Fruit fly (Drosophila melanogaster) whole organism, embryonic: ENCODE results near the gene Chchd2.
A peak's percentile ranks its signal among the peaks of the same experiment; 100 is the strongest.

Experiments used
- Abd-B ChIP-seq: fragments of 200-800 bp; sonication (Bioruptor generic); optimal IDR thresholded peaks from 2 replicates; lab custom pipeline; 2018; ENCODE audit warnings: missing biosample characterization, mild to moderate bottlenecking, missing genetic modification characterization, moderate library complexity
- Aef1 ChIP-seq: fragments of 200-800 bp; sonication (Bioruptor generic); IDR thresholded peaks from 3 replicates; pipeline ENCODE4 v1.3.6; 2022; ENCODE audit warnings: missing biosample characterization, missing genetic modification characterization
- Asciz ChIP-seq: fragments of 200-800 bp; sonication (Bioruptor generic); optimal IDR thresholded peaks from 2 replicates; lab custom pipeline; 2017; ENCODE audit warnings: missing biosample characterization, mild to moderate bottlenecking, missing genetic modification characterization, missing genetic modification reagents
- Bteb2 ChIP-seq: fragments of 200-800 bp; sonication (Bioruptor generic); optimal IDR thresholded peaks from 2 replicates; lab custom pipeline; 2016; ENCODE audit warnings: missing biosample characterization, missing genetic modification characterization
- CG11504 ChIP-seq: fragments of 200-800 bp; sonication (Bioruptor generic); optimal IDR thresholded peaks from 3 replicates; lab custom pipeline; 2019; ENCODE audit warnings: missing biosample characterization, mild to moderate bottlenecking, missing genetic modification characterization, moderate library complexity
- CG12219 ChIP-seq: fragments of 200-800 bp; sonication (Bioruptor generic); optimal IDR thresholded peaks from 3 replicates; lab custom pipeline; 2018; ENCODE audit warnings: missing biosample characterization, mild to moderate bottlenecking, missing genetic modification characterization
- CG13287 ChIP-seq: fragments of 200-800 bp; sonication (Bioruptor generic); IDR thresholded peaks from 2 replicates; pipeline ENCODE4 v1.3.6; 2022; ENCODE audit warnings: missing biosample characterization, missing genetic modification characterization; ENCODE audit not compliant: partially characterized antibody
- CG13624 ChIP-seq: fragments of 200-800 bp; sonication (Bioruptor generic); optimal IDR thresholded peaks from 2 replicates; lab custom pipeline; 2016; ENCODE audit warnings: missing biosample characterization, missing genetic modification characterization
- CG15514 ChIP-seq: fragments of 200-800 bp; sonication (Bioruptor generic); optimal IDR thresholded peaks from 3 replicates; lab custom pipeline; 2017; ENCODE audit warnings: missing biosample characterization, missing genetic modification characterization, mild to moderate bottlenecking, moderate library complexity, missing genetic modification reagents
- CG18619 ChIP-seq: fragments of 200-800 bp; sonication (Bioruptor generic); optimal IDR thresholded peaks from 3 replicates; lab custom pipeline; 2017; ENCODE audit warnings: missing biosample characterization, mild to moderate bottlenecking, missing genetic modification characterization
- CG2202 ChIP-seq: fragments of 200-800 bp; sonication (Bioruptor generic); optimal IDR thresholded peaks from 2 replicates; lab custom pipeline; 2018; ENCODE audit warnings: missing biosample characterization, mild to moderate bottlenecking, missing genetic modification characterization
- CG30431 ChIP-seq: fragments of 200-800 bp; sonication (Bioruptor generic); optimal IDR thresholded peaks from 2 replicates; lab custom pipeline; 2017; ENCODE audit warnings: missing biosample characterization, missing genetic modification characterization
- CG42726 ChIP-seq: fragments of 200-800 bp; sonication (Bioruptor generic); IDR thresholded peaks from 2 replicates; pipeline ENCODE4 v1.3.6; 2022; ENCODE audit warnings: missing biosample characterization, missing genetic modification characterization; ENCODE audit not compliant: partially characterized antibody
- CG4282 ChIP-seq: fragments of 200-800 bp; sonication (Bioruptor generic); optimal IDR thresholded peaks from 2 replicates; lab custom pipeline; 2016; ENCODE audit warnings: missing biosample characterization, missing genetic modification characterization
- CG8765 ChIP-seq: fragments of 200-800 bp; sonication (Bioruptor generic); IDR thresholded peaks from 2 replicates; pipeline ENCODE4 v1.3.6; 2022; ENCODE audit warnings: missing biosample characterization, missing genetic modification characterization
- CG9797 ChIP-seq: fragments of 200-800 bp; sonication (Bioruptor generic); optimal IDR thresholded peaks from 3 replicates; lab custom pipeline; 2018; ENCODE audit warnings: missing biosample characterization, mild to moderate bottlenecking, missing genetic modification characterization
- D19B ChIP-seq: fragments of 200-800 bp; sonication (Bioruptor generic); optimal IDR thresholded peaks from 2 replicates; lab custom pipeline; 2017; ENCODE audit warnings: missing biosample characterization, mild to moderate bottlenecking, missing genetic modification characterization
- Dbx ChIP-seq: fragments of 200-800 bp; sonication (Bioruptor generic); IDR thresholded peaks from 3 replicates; pipeline ENCODE4 v1.3.6; 2022; ENCODE audit warnings: missing biosample characterization, missing genetic modification characterization
- Dip3 ChIP-seq: fragments of 200-800 bp; sonication (Bioruptor generic); optimal IDR thresholded peaks from 3 replicates; lab custom pipeline; 2016; ENCODE audit warnings: missing biosample characterization, missing genetic modification characterization
- Dll ChIP-seq: fragments of 200-800 bp; sonication (Bioruptor generic); IDR thresholded peaks from 4 replicates; pipeline ENCODE4 v1.3.6; 2022; ENCODE audit warnings: missing biosample characterization, missing genetic modification characterization; ENCODE audit not compliant: partially characterized antibody
- E2f1 ChIP-seq: fragments of 200-800 bp; sonication (Bioruptor generic); IDR thresholded peaks from 2 replicates; pipeline ENCODE4 v1.3.6; 2022; ENCODE audit warnings: missing biosample characterization, missing genetic modification characterization
- Hr39 ChIP-seq: fragments of >200 bp; optimal IDR thresholded peaks from 2 replicates; lab custom pipeline; 2017
- Myb ChIP-seq: fragments of 200-800 bp; sonication (Bioruptor generic); optimal IDR thresholded peaks from 2 replicates; lab custom pipeline; 2016; ENCODE audit warnings: missing biosample characterization, missing genetic modification characterization
- NFAT ChIP-seq: fragments of 200-800 bp; sonication (Bioruptor generic); IDR thresholded peaks from 2 replicates; pipeline ENCODE4 v1.3.6; 2022; ENCODE audit warnings: missing biosample characterization, missing genetic modification characterization
- NK7.1 ChIP-seq: fragments of 200-800 bp; sonication (Bioruptor generic); optimal IDR thresholded peaks from 3 replicates; lab custom pipeline; 2016; ENCODE audit warnings: missing biosample characterization, missing genetic modification characterization
- Xrp1 ChIP-seq: fragments of 200-800 bp; sonication (Bioruptor generic); IDR thresholded peaks from 2 replicates; pipeline ENCODE4 v1.3.6; 2022; ENCODE audit warnings: missing biosample characterization, missing genetic modification characterization
- al ChIP-seq: fragments of 200-800 bp; sonication (Bioruptor generic); IDR thresholded peaks from 2 replicates; pipeline ENCODE4 v1.3.6; 2022; ENCODE audit warnings: missing biosample characterization, missing genetic modification characterization
- bsh ChIP-seq, 2 experiments: fragments of 200-800 bp; sonication (Bioruptor generic); optimal IDR thresholded peaks; 2 replicates each; lab custom pipeline; 2017 to 2018; ENCODE audit warnings: mild to moderate bottlenecking in 2 of 2, missing biosample characterization in 2 of 2, missing genetic modification characterization in 2 of 2, moderate library complexity in 1 of 2
- dati ChIP-seq: fragments of 200-800 bp; sonication (Bioruptor generic); IDR thresholded peaks from 2 replicates; pipeline ENCODE4 v1.3.6; 2022; ENCODE audit warnings: missing biosample characterization, missing genetic modification characterization
- emc ChIP-seq: fragments of 200-800 bp; sonication (Bioruptor generic); optimal IDR thresholded peaks from 2 replicates; lab custom pipeline; 2016; ENCODE audit warnings: missing biosample characterization, missing genetic modification characterization
- esg ChIP-seq: fragments of 200-800 bp; sonication (Bioruptor generic); conservative IDR thresholded peaks from 2 replicates; pipeline ENCODE4 v1.3.6; 2022; ENCODE audit warnings: missing biosample characterization, missing genetic modification characterization
- eyg ChIP-seq: fragments of 200-800 bp; sonication (Bioruptor generic); optimal IDR thresholded peaks from 3 replicates; lab custom pipeline; 2016; ENCODE audit warnings: missing biosample characterization, missing genetic modification characterization
- fd102C ChIP-seq: fragments of 200-800 bp; sonication (Bioruptor generic); optimal IDR thresholded peaks from 2 replicates; lab custom pipeline; 2018; ENCODE audit warnings: missing biosample characterization, mild to moderate bottlenecking, missing genetic modification characterization, moderate library complexity
- fd64A ChIP-seq: fragments of 200-800 bp; sonication (Bioruptor generic); optimal IDR thresholded peaks from 3 replicates; lab custom pipeline; 2018; ENCODE audit warnings: missing biosample characterization, mild to moderate bottlenecking, missing genetic modification characterization
- fru ChIP-seq: fragments of >200 bp; optimal IDR thresholded peaks from 2 replicates; lab custom pipeline; 2017
- grn ChIP-seq: fragments of 200-800 bp; sonication (Bioruptor generic); optimal IDR thresholded peaks from 3 replicates; lab custom pipeline; 2017; ENCODE audit warnings: missing biosample characterization, missing genetic modification characterization
- hth ChIP-seq: fragments of >200 bp; optimal IDR thresholded peaks from 2 replicates; lab custom pipeline; 2017; ENCODE audit warnings: inconsistent platforms
- insv ChIP-seq, 2 experiments: fragments of 200-800 bp; sonication (Bioruptor generic); optimal IDR thresholded peaks; 3 replicates each; lab custom pipeline; 2016 to 2018; ENCODE audit warnings: missing biosample characterization in 2 of 2, missing genetic modification characterization in 2 of 2
- luna ChIP-seq: fragments of 200-800 bp; sonication (Bioruptor generic); optimal IDR thresholded peaks from 2 replicates; lab custom pipeline; 2016; ENCODE audit warnings: missing biosample characterization, missing genetic modification characterization
- nau ChIP-seq: fragments of 200-800 bp; sonication (Bioruptor generic); optimal IDR thresholded peaks from 3 replicates; lab custom pipeline; 2017; ENCODE audit warnings: missing biosample characterization, mild to moderate bottlenecking, missing genetic modification characterization, missing genetic modification reagents
- odd ChIP-seq: fragments of 200-800 bp; sonication (Bioruptor generic); optimal IDR thresholded peaks from 2 replicates; lab custom pipeline; 2017; ENCODE audit warnings: missing biosample characterization, mild to moderate bottlenecking, missing genetic modification characterization
- psq ChIP-seq: fragments of 200-800 bp; sonication (Bioruptor generic); optimal IDR thresholded peaks from 2 replicates; lab custom pipeline; 2017; ENCODE audit warnings: missing biosample characterization, missing genetic modification characterization
- repo ChIP-seq: fragments of 200-800 bp; sonication (Bioruptor generic); optimal IDR thresholded peaks from 2 replicates; lab custom pipeline; 2016; ENCODE audit warnings: missing biosample characterization, missing genetic modification characterization
- sc ChIP-seq, 3 experiments: fragments of >200 bp in 2 of 3; fragments of 200-800 bp in 1 of 3; sonication (Bioruptor generic) in 1 of 3; optimal IDR thresholded peaks; 2 replicates in 2 of 3; 3 replicates in 1 of 3; lab custom pipeline; 2017; ENCODE audit warnings: mild to moderate bottlenecking in 1 of 3, missing biosample characterization in 1 of 3, missing genetic modification characterization in 1 of 3, missing genetic modification reagents in 1 of 3
- slou ChIP-seq: fragments of 200-800 bp; sonication (Bioruptor generic); optimal IDR thresholded peaks from 3 replicates; lab custom pipeline; 2016; ENCODE audit warnings: missing biosample characterization, missing genetic modification characterization
- tio ChIP-seq: fragments of 200-800 bp; sonication (Bioruptor generic); optimal IDR thresholded peaks from 2 replicates; lab custom pipeline; 2017; ENCODE audit warnings: missing biosample characterization, missing genetic modification characterization, inconsistent platforms
- tna ChIP-seq: fragments of 200-800 bp; sonication (Bioruptor generic); IDR thresholded peaks from 2 replicates; pipeline ENCODE4 v1.3.6; 2022; ENCODE audit warnings: missing biosample characterization, missing genetic modification characterization; ENCODE audit not compliant: partially characterized antibody
- trem ChIP-seq: fragments of 200-800 bp; optimal IDR thresholded peaks from 3 replicates; lab custom pipeline; 2019; ENCODE audit warnings: missing biosample characterization, mild to moderate bottlenecking, missing genetic modification characterization, moderate library complexity
- vfl ChIP-seq: fragments of 200-800 bp; sonication (Bioruptor generic); optimal IDR thresholded peaks from 2 replicates; lab custom pipeline; 2016; ENCODE audit warnings: missing biosample characterization, missing genetic modification characterization
- wdn ChIP-seq: fragments of 200-800 bp; sonication (Bioruptor generic); IDR thresholded peaks from 2 replicates; pipeline ENCODE4 v1.3.6; 2022; ENCODE audit warnings: missing biosample characterization, missing genetic modification characterization
- z ChIP-seq: fragments of 200-800 bp; sonication (Bioruptor generic); IDR thresholded peaks from 3 replicates; pipeline ENCODE4 v1.3.6; 2022; ENCODE audit warnings: missing biosample characterization, missing genetic modification characterization
- zen ChIP-seq: fragments of 200-800 bp; sonication (Bioruptor generic); optimal IDR thresholded peaks from 3 replicates; lab custom pipeline; 2018; ENCODE audit warnings: missing biosample characterization, mild to moderate bottlenecking, missing genetic modification characterization, moderate library complexity

The Chchd2 gene

DNA sequence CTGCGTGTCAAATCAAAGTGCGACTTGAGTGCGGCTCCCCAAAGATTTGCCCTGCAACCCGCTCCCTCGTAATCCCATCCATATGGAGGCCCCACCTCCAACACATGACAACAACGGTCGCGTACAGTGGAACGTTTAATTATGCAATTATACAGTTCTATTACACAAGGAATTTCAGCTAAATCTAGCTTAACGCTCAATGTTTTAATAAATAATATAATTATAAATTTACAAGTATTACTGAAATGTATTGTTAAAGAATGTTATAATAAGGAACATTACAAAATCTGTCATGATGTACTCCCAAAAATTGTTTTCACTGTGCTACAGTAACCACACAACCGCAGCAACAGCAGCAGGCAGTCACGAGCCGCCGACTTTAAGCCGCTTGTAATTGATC lies 25.3 kb downstream of the Chchd2 start (continued):
- TF ChIP-seq wdn (no peak), CG18619 (GFP tag; lab: Kevin White, UChicago) (no peak), E2f1 (GFP tag; lab: Robert Waterston, UW) (0 out of 2 replicates have a peak, but pooled peaks have one; percentile 14), Dbx (GFP tag; lab: Robert Waterston, UW) (no peak), vfl (no peak), zen (tag; lab: Kevin White, UChicago) (no peak), dati (GFP tag; lab: Robert Waterston, UW) (no peak), tio (no peak), D19B (GFP tag; lab: Kevin White, UChicago) (no peak), z (GFP tag; lab: Robert Waterston, UW) (no peak), Asciz (GFP tag; lab: Kevin White, UChicago) (peak; percentile 20), Abd-B (no peak), slou (GFP tag; lab: Kevin White, UChicago) (no peak), fd102C (GFP tag; lab: Kevin White, UChicago) (no peak), sc (optimal IDR thresholded peaks at IDR 0.05; lab: Kevin White, UChicago) (no peak), sc (GFP tag; optimal IDR thresholded peaks at IDR 0.05; lab: Kevin White, UChicago) (no peak), trem (tag; lab: Kevin White, UChicago) (no peak), psq (GFP tag; lab: Kevin White, UChicago) (no peak), CG4282 (GFP tag; lab: Kevin White, UChicago) (no peak), insv (GFP tag; optimal IDR thresholded peaks at IDR 0.05; lab: Kevin White, UChicago) (no peak), CG13624 (GFP tag; lab: Kevin White, UChicago) (no peak), CG42726 (GFP tag; lab: Robert Waterston, UW) (no peak), grn (GFP tag; lab: Kevin White, UChicago) (no peak), bsh (GFP tag; optimal IDR thresholded peaks at IDR 0.05; lab: Kevin White, UChicago) (peak in 1 of 2 experiments; percentile 40), emc (GFP tag; lab: Kevin White, UChicago) (no peak), CG9797 (no peak), CG2202 (no peak), Dip3 (GFP tag; lab: Kevin White, UChicago) (no peak), CG15514 (GFP tag; lab: Kevin White, UChicago) (no peak), CG11504 (tag; lab: Kevin White, UChicago) (peak; percentile 49), luna (GFP tag; lab: Kevin White, UChicago) (no peak), al (no peak), CG12219 (no peak), Bteb2 (GFP tag; lab: Kevin White, UChicago) (no peak), eyg (GFP tag; lab: Kevin White, UChicago) (no peak), fru (lab: Kevin White, UChicago) (no peak), CG30431 (GFP tag; lab: Kevin White, UChicago) (no peak), Dll (GFP tag; lab: Robert Waterston, UW) (no peak), esg (GFP tag; lab: Robert Waterston, UW) (no peak), CG13287 (GFP tag; lab: Robert Waterston, UW) (no peak), Hr39 (lab: Kevin White, UChicago) (no peak), CG8765 (no peak), Myb (GFP tag; lab: Kevin White, UChicago) (no peak), Aef1 (GFP tag; lab: Robert Waterston, UW) (no peak), tna (GFP tag; lab: Robert Waterston, UW) (no peak), hth (lab: Kevin White, UChicago) (no peak), fd64A (no peak), odd (GFP tag; lab: Kevin White, UChicago) (no peak), Xrp1 (GFP tag; lab: Robert Waterston, UW) (peak; percentile 69), NFAT (GFP tag; lab: Robert Waterston, UW) (0 out of 2 replicates have a peak, but pooled peaks have one; percentile 10), nau (GFP tag; lab: Kevin White, UChicago) (no peak), repo (GFP tag; lab: Kevin White, UChicago) (no peak), NK7.1 (no peak)
